Worm (Caenorhabditis elegans) whole organism, L1 larva: ENCODE measurements around the gene zif-1.

ENCODE experiments used
- C04F5.9 ChIP-seq: sonication (generic microtip); optimal IDR thresholded peaks from 2 replicates; lab custom pipeline; 2016; ENCODE audit warnings: missing genetic modification characterization, missing compliant biosample characterization
- F16B12.6 ChIP-seq: fragments of 150-350 bp; optimal IDR thresholded peaks from 2 replicates; lab custom pipeline; 2014; ENCODE audit warnings: missing biosample characterization, missing genetic modification characterization
- aha-1 ChIP-seq: fragments of 150-350 bp; optimal IDR thresholded peaks from 2 replicates; lab custom pipeline; 2014; ENCODE audit warnings: missing biosample characterization, missing genetic modification characterization
- aly-2 ChIP-seq: fragments of 150-350 bp; optimal IDR thresholded peaks from 2 replicates; lab custom pipeline; 2014; ENCODE audit warnings: missing biosample characterization, missing genetic modification characterization
- ama-1 ChIP-seq: fragments of 150-350 bp; optimal IDR thresholded peaks from 2 replicates; lab custom pipeline; 2014
- ceh-8 ChIP-seq: fragments of 200-800 bp; sonication (Bioruptor generic); optimal IDR thresholded peaks from 2 replicates; lab custom pipeline; 2018; ENCODE audit warnings: mild to moderate bottlenecking, missing genetic modification characterization, moderate library complexity, missing compliant biosample characterization
- ceh-82 ChIP-seq, 3 experiments: fragments of 150-350 bp in 1 of 3; sonication (generic microtip) in 2 of 3; optimal IDR thresholded peaks; 2 replicates each; lab custom pipeline; 2014 to 2017; ENCODE audit warnings: missing biosample characterization in 3 of 3, missing genetic modification characterization in 3 of 3
- ceh-90 ChIP-seq: sonication (generic microtip); optimal IDR thresholded peaks from 2 replicates; lab custom pipeline; 2016; ENCODE audit warnings: missing genetic modification characterization, missing compliant biosample characterization
- dpl-1 ChIP-seq, 3 experiments: fragments of 150-350 bp in 2 of 3; sonication (generic microtip) in 1 of 3; optimal IDR thresholded peaks; 2 replicates each; lab custom pipeline; 2014 to 2017; ENCODE audit warnings: missing biosample characterization in 3 of 3, missing genetic modification characterization in 3 of 3, missing genetic modification reagents in 3 of 3
- dsc-1 ChIP-seq: sonication (generic microtip); optimal IDR thresholded peaks from 2 replicates; lab custom pipeline; 2016; ENCODE audit warnings: mild to moderate bottlenecking, missing genetic modification characterization, missing compliant biosample characterization
- efl-1 ChIP-seq, 4 experiments: fragments of 150-350 bp; optimal IDR thresholded peaks in 3 of 4; peaks in 1 of 4; 1 replicate in 1 of 4; 2 replicates in 3 of 4; lab custom pipeline; 2014; ENCODE audit warnings: missing biosample characterization in 2 of 4, missing genetic modification characterization in 2 of 4, missing genetic modification reagents in 2 of 4
- egl-27 ChIP-seq, 2 experiments: fragments of 150-350 bp in 1 of 2; sonication (generic microtip); optimal IDR thresholded peaks; 3 replicates each; lab custom pipeline; 2017 to 2018; ENCODE audit warnings: missing biosample characterization in 2 of 2, missing genetic modification characterization in 2 of 2, missing genetic modification reagents in 2 of 2
- ets-5 ChIP-seq: fragments of 200-800 bp; sonication (Bioruptor generic); IDR thresholded peaks from 2 replicates; pipeline ENCODE4 v1.3.6; 2022; ENCODE audit warnings: missing genetic modification characterization, missing compliant biosample characterization
- fkh-10 ChIP-seq: sonication (generic microtip); optimal IDR thresholded peaks from 2 replicates; lab custom pipeline; 2017; ENCODE audit warnings: missing biosample characterization, missing genetic modification reagents, missing genetic modification characterization
- fkh-4 ChIP-seq: sonication (generic microtip); optimal IDR thresholded peaks from 2 replicates; lab custom pipeline; 2016; ENCODE audit warnings: missing compliant biosample characterization, missing genetic modification characterization, borderline replicate concordance
- isw-1 ChIP-seq: fragments of 200-800 bp; sonication (Bioruptor generic); IDR thresholded peaks from 2 replicates; pipeline ENCODE4 v1.3.6; 2022; ENCODE audit warnings: missing genetic modification characterization, missing compliant biosample characterization
- jun-1 ChIP-seq: fragments of 150-350 bp; optimal IDR thresholded peaks from 2 replicates; lab custom pipeline; 2014; ENCODE audit warnings: missing biosample characterization, missing genetic modification reagents, missing genetic modification characterization
- lin-14 ChIP-seq: fragments of 200-800 bp; sonication (Bioruptor generic); optimal IDR thresholded peaks from 2 replicates; lab custom pipeline; 2018; ENCODE audit warnings: mild to moderate bottlenecking, missing genetic modification characterization, moderate library complexity, missing compliant biosample characterization
- lir-3 ChIP-seq: sonication (generic microtip); optimal IDR thresholded peaks from 2 replicates; lab custom pipeline; 2016; ENCODE audit warnings: mild to moderate bottlenecking, missing genetic modification characterization, moderate library complexity, missing compliant biosample characterization; ENCODE audit not compliant: poor library complexity
- mab-9 ChIP-seq: fragments of 200-800 bp; sonication (Bioruptor generic); IDR thresholded peaks from 2 replicates; pipeline ENCODE4 v1.3.6; 2022; ENCODE audit warnings: missing genetic modification reagents, missing genetic modification characterization, missing compliant biosample characterization
- mef-2 ChIP-seq: fragments of 150-350 bp; optimal IDR thresholded peaks from 2 replicates; lab custom pipeline; 2014; ENCODE audit warnings: missing biosample characterization, missing genetic modification characterization
- mep-1 ChIP-seq: fragments of 150-350 bp; optimal IDR thresholded peaks from 2 replicates; lab custom pipeline; 2014; ENCODE audit warnings: missing biosample characterization, missing genetic modification characterization
- nhr-12 ChIP-seq: sonication (generic microtip); optimal IDR thresholded peaks from 2 replicates; lab custom pipeline; 2017; ENCODE audit warnings: missing biosample characterization, missing genetic modification characterization
- nhr-19 ChIP-seq: fragments of 200-800 bp; sonication (Bioruptor generic); conservative IDR thresholded peaks from 2 replicates; pipeline ENCODE4 v1.3.6; 2022; ENCODE audit warnings: missing genetic modification characterization, missing compliant biosample characterization
- nhr-47 ChIP-seq: sonication (generic microtip); optimal IDR thresholded peaks from 2 replicates; lab custom pipeline; 2016; ENCODE audit warnings: mild to moderate bottlenecking, missing genetic modification characterization, moderate library complexity, missing compliant biosample characterization
- nhr-71 ChIP-seq: sonication (generic microtip); optimal IDR thresholded peaks from 2 replicates; lab custom pipeline; 2016; ENCODE audit warnings: mild to moderate bottlenecking, missing genetic modification characterization, moderate library complexity, missing compliant biosample characterization
- nhr-77 ChIP-seq: fragments of 150-350 bp; optimal IDR thresholded peaks from 2 replicates; lab custom pipeline; 2014; ENCODE audit warnings: missing biosample characterization, missing genetic modification characterization
- pqm-1 ChIP-seq: sonication (generic microtip); optimal IDR thresholded peaks from 3 replicates; lab custom pipeline; 2017; ENCODE audit warnings: missing biosample characterization, missing genetic modification characterization
- rnt-1 ChIP-seq: sonication (generic microtip); optimal IDR thresholded peaks from 2 replicates; lab custom pipeline; 2016; ENCODE audit warnings: mild to moderate bottlenecking, missing genetic modification characterization, moderate library complexity, missing compliant biosample characterization
- snpc-4 ChIP-seq: fragments of 150-350 bp; optimal IDR thresholded peaks from 2 replicates; lab custom pipeline; 2014; ENCODE audit warnings: missing biosample characterization, missing genetic modification characterization
- snu-23 ChIP-seq: sonication (generic microtip); optimal IDR thresholded peaks from 2 replicates; lab custom pipeline; 2016; ENCODE audit warnings: missing genetic modification characterization, missing compliant biosample characterization
- sox-4 ChIP-seq: sonication (generic microtip); optimal IDR thresholded peaks from 2 replicates; lab custom pipeline; 2016; ENCODE audit warnings: missing genetic modification characterization, missing compliant biosample characterization
- sptf-1 ChIP-seq: fragments of 150-350 bp; optimal IDR thresholded peaks from 2 replicates; lab custom pipeline; 2014; ENCODE audit warnings: missing biosample characterization, missing genetic modification characterization
- sup-37 ChIP-seq: fragments of 200-800 bp; sonication (Bioruptor generic); optimal IDR thresholded peaks from 2 replicates; lab custom pipeline; 2018; ENCODE audit warnings: mild to moderate bottlenecking, missing genetic modification characterization, missing compliant biosample characterization
- swsn-7 ChIP-seq: sonication (generic microtip); optimal IDR thresholded peaks from 2 replicates; lab custom pipeline; 2016; ENCODE audit warnings: missing genetic modification characterization, missing compliant biosample characterization

Gene zif-1

ce11 chrIII:8956146-8956646 is 46.4 kb upstream of the zif-1 start, which contains the start of the genes ZK643.5 and ZK643.2 (continued):
- TF ChIP-seq F16B12.6 (tag; lab: Kevin White, UChicago) (peak; percentile 87), C04F5.9 (tag; lab: Kevin White, UChicago) (peak; percentile 44), ets-5 (GFP tag; lab: Robert Waterston, UW) (no peak), ceh-82 (tag; optimal IDR thresholded peaks at IDR 0.05; lab: Kevin White, UChicago) (peak; percentile 26 to 72 (median 38)), mef-2 (tag; lab: Kevin White, UChicago) (no peak)

- no peak for TF ChIP-seq efl-1 (optimal IDR thresholded peaks at IDR 0.05; lab: Kevin White, UChicago)
- peak in 1 of 2 experiments; percentile 33 for TF ChIP-seq efl-1 (GFP tag; optimal IDR thresholded peaks at IDR 0.05 in 1 of 2; lab: Kevin White, UChicago)
- TF ChIP-seq nhr-47 (tag; lab: Kevin White, UChicago) = no peak
- peak; percentile 1 for TF ChIP-seq dsc-1
Observed at ce11 chrIII:8960664-8961063, 41.9 kb upstream of the zif-1 start, which contains the start of gene ZK643.6. TSS of gene ZK643.6 (minus strand) at chrIII:8960764.

- TF ChIP-seq egl-27 (tag; optimal IDR thresholded peaks at IDR 0.05; lab: Kevin White, UChicago) = no peak
- no peak for TF ChIP-seq mep-1 (tag; lab: Kevin White, UChicago)
- no peak for TF ChIP-seq sox-4
Observed at ce11 chrIII:8961993-8962392, 40.6 kb upstream of the zif-1 start, which contains the start of gene grl-25. TSS of gene grl-25 (plus strand) at chrIII:8962293.

ce11 chrIII:8962475-8962874 is 40.1 kb upstream of the zif-1 start:
- no peak for TF ChIP-seq mef-2 (tag; lab: Kevin White, UChicago)
- TF ChIP-seq ceh-8 (GFP tag; lab: Kevin White, UChicago) = peak; percentile 68

ce11 chrIII:8964684-8965283 is 37.8 kb upstream of the zif-1 start:
- TF ChIP-seq ceh-8 (GFP tag; lab: Kevin White, UChicago) (peak; percentile 45), nhr-47 (tag; lab: Kevin White, UChicago) (no peak), efl-1 (optimal IDR thresholded peaks at IDR 0.05; lab: Kevin White, UChicago) (no peak), efl-1 (GFP tag; optimal IDR thresholded peaks at IDR 0.05 in 1 of 2; lab: Kevin White, UChicago) (peak in 1 of 2 experiments; percentile 38)

ce11 chrIII:8967639-8968038 is 34.9 kb upstream of the zif-1 start, which contains the start of the genes bud-13 and rpap-2:
TSS of gene bud-13 (minus strand) at chrIII:8967727.
TSS of gene rpap-2 (plus strand) at chrIII:8967967.
- TF ChIP-seq rnt-1 (tag; lab: Kevin White, UChicago) (peak; percentile 63), dpl-1 (GFP tag; optimal IDR thresholded peaks at IDR 0.05; lab: Kevin White, UChicago) (peak in 1 of 3 experiments; percentile 12), efl-1 (optimal IDR thresholded peaks at IDR 0.05; lab: Kevin White, UChicago) (no peak), efl-1 (GFP tag; optimal IDR thresholded peaks at IDR 0.05 in 1 of 2; lab: Kevin White, UChicago) (peak in 1 of 2 experiments; percentile 11), ama-1 (lab: Kevin White, UChicago) (no peak), lin-14 (no peak), mep-1 (tag; lab: Kevin White, UChicago) (peak; percentile 15), fkh-4 (tag; lab: Kevin White, UChicago) (peak; percentile 32), nhr-47 (tag; lab: Kevin White, UChicago) (peak; percentile 27), lir-3 (tag; lab: Kevin White, UChicago) (peak; percentile 27), mab-9 (GFP tag; lab: Robert Waterston, UW) (no peak), ceh-90 (peak; percentile 65)
- TF ChIP-seq, all 84 proteins: peak for 8

- TF ChIP-seq sup-37 (no peak), swsn-7 (tag; lab: Kevin White, UChicago) (peak; percentile 75), ets-5 (GFP tag; lab: Robert Waterston, UW) (no peak), aha-1 (tag; lab: Kevin White, UChicago) (no peak), nhr-12 (no peak), nhr-47 (tag; lab: Kevin White, UChicago) (peak; percentile 74), aly-2 (tag; lab: Kevin White, UChicago) (no peak), sptf-1 (tag; lab: Kevin White, UChicago) (no peak), fkh-10 (GFP tag; lab: Kevin White, UChicago) (no peak), isw-1 (GFP tag; lab: Robert Waterston, UW) (no peak; the same call in 1 of the 2 replicates), nhr-77 (peak; percentile 17), nhr-71 (tag; lab: Kevin White, UChicago) (peak; percentile 77), pqm-1 (tag; lab: Kevin White, UChicago) (no peak), nhr-19 (GFP tag; lab: Robert Waterston, UW) (peak; percentile 59), jun-1 (no peak), snpc-4 (peak; percentile 41), snu-23 (peak; percentile 77)
Observed at ce11 chrIII:8971255-8972020, 31.1 kb upstream of the zif-1 start, which contains the start of the genes eif-3.D and R08D7.4. TSS of gene eif-3.D (minus strand) at chrIII:8971578. TSS of gene R08D7.4 (plus strand) at chrIII:8971892.
